Worm (Caenorhabditis elegans): Measurements from ENCODE around the gene C48B4.10.

The C48B4.10 gene

DNA sequence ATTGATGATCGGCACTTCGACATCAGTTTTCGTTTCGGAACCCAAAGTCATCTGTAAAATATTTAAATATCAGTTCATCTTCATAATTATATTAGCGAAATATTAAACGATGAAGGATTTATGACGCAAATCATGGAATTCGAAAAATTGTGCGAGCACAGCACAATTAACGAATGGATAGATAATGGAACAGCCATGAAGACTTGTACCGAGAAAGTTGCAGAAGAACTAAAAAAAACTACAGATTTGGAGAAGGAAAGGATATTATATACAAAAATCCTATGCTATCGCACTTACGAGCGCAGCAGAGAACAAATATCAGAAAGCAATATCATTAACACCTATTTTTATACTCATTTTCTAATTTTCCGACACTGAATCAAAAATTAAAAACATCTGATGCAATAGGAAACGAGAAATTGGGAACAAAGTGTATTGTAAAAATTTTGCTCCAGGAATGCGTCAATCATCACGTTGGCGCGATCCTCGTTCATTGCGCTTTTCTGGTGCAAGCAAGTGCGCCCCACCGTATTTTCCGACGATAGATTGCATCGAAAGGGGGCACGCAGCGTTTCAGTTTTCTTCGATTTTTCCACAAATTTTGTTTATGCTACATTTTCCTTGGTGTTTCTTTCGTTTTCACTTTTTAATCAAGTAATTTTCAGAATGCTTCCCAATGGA is 42.8 kb downstream of the C48B4.10 start, which contains the start of the genes clu-1 and prp-40 (continued):
- TF ChIP-seq pha-4 (GFP tag; IDR thresholded peaks at IDR 0.05) (peak; percentile 25; the same call in 1 of the 2 replicates), pha-4 (tag; optimal IDR thresholded peaks at IDR 0.05) (peak; percentile 78), aly-2 (tag; optimal IDR thresholded peaks at IDR 0.05) (no peak), R02D3.7 (tag; optimal IDR thresholded peaks at IDR 0.05) (no peak), snpc-4 (tag; optimal IDR thresholded peaks at IDR 0.05) (peak; percentile 23), zfp-3 (GFP tag; conservative IDR thresholded peaks at IDR 0.05) (peak; percentile 57; the same call in 1 of the 2 replicates), ceh-44 (GFP tag; IDR thresholded peaks at IDR 0.05) (0 out of 2 replicates have a peak, but pooled peaks have one; percentile 41), lin-15B (tag; optimal IDR thresholded peaks at IDR 0.05) (peak; percentile 20)

DNA sequence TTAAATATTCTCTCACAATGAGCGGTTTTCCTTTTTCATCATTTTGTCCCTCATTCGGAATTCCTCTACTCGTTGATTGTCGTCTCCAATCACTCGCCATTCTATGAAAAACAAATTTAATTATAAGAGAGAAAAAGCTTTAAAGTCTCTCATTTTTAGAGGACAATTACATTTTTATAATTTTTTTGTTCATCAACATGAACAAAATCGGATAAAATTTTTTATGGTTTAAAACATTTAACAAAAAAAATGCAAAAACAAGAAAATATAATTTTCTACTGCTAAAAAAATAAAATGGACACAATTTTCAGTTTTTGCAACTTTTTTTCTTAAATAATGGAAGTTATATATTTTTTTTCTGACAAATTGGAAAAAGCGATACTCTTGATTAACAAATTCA is 48.2 kb downstream of the C48B4.10 start, which contains the start of gene F55H2.7:
Gene F55H2.7 (minus strand): TSS at position 101 of the 400 bp plus-strand sequence.
- TF ChIP-seq daf-19 (GFP tag; conservative IDR thresholded peaks at IDR 0.05) (no peak), unc-130 (GFP tag; optimal IDR thresholded peaks at IDR 0.05) (no peak), daf-16 (GFP tag; optimal IDR thresholded peaks at IDR 0.05) (no peak), daf-16 (tag; optimal IDR thresholded peaks at IDR 0.05) (peak; percentile 5), ZK337.2 (GFP tag; IDR thresholded peaks at IDR 0.05) (no peak), F26F4.8 (GFP tag; conservative IDR thresholded peaks at IDR 0.05) (no peak)

ce11 chrIII:9513569-9513968 is 50.7 kb downstream of the C48B4.10 start, which contains the start of gene F55H2.8:
Gene F55H2.8, plus strand, starts transcription at chrIII:9513869.
- TF ChIP-seq nhr-6 (tag; optimal IDR thresholded peaks at IDR 0.05) (no peak), snpc-4 (tag; optimal IDR thresholded peaks at IDR 0.05) (no peak), zfp-2 (tag; optimal IDR thresholded peaks at IDR 0.05) (no peak), arid-1 (GFP tag; conservative IDR thresholded peaks at IDR 0.05) (no peak), daf-19 (GFP tag; conservative IDR thresholded peaks at IDR 0.05) (no peak), mes-2 (tag; optimal IDR thresholded peaks at IDR 0.05; ENCODE audit: poor library complexity, severe bottlenecking) (no peak), aly-2 (tag; optimal IDR thresholded peaks at IDR 0.05) (no peak), hlh-30 (tag; optimal IDR thresholded peaks at IDR 0.05; ENCODE audit: insufficient read depth) (no peak), F26F4.8 (GFP tag; conservative IDR thresholded peaks at IDR 0.05) (no peak)

Measured in whole organism, L4 larva.